Worm (Caenorhabditis elegans) whole organism, L4 larva: Measurements from ENCODE around the gene col-95.

Experiments used
- F10B5.3 ChIP-seq: sonication (generic microtip); optimal IDR thresholded peaks from 2 replicates; lab custom pipeline; 2016; ENCODE audit warnings: mild to moderate bottlenecking, missing genetic modification characterization, missing compliant biosample characterization
- F37D6.2 ChIP-seq: sonication (generic microtip); optimal IDR thresholded peaks from 2 replicates; lab custom pipeline; 2016; ENCODE audit warnings: mild to moderate bottlenecking, missing genetic modification characterization, missing compliant biosample characterization
- F49E8.2 ChIP-seq: sonication (generic microtip); optimal IDR thresholded peaks from 2 replicates; lab custom pipeline; 2016; ENCODE audit warnings: missing compliant biosample characterization, mild to moderate bottlenecking, missing genetic modification characterization, borderline replicate concordance
- T20F7.1 ChIP-seq: fragments of 200-800 bp; sonication (Bioruptor generic); optimal IDR thresholded peaks from 2 replicates; lab custom pipeline; 2018; ENCODE audit warnings: mild to moderate bottlenecking, missing genetic modification characterization, missing compliant biosample characterization
- T26A8.4 ChIP-seq: fragments of 200-800 bp; sonication (Bioruptor generic); IDR thresholded peaks from 2 replicates; pipeline ENCODE4 v1.3.6; 2022; ENCODE audit warnings: missing genetic modification characterization, missing compliant biosample characterization
- Y105C5A.15 ChIP-seq: fragments of 200-800 bp; sonication (Bioruptor generic); IDR thresholded peaks from 2 replicates; pipeline ENCODE4 v1.3.6; 2022; ENCODE audit warnings: missing genetic modification characterization, missing compliant biosample characterization
- Y5F2A.4 ChIP-seq: fragments of 200-800 bp; sonication (Bioruptor generic); optimal IDR thresholded peaks from 2 replicates; lab custom pipeline; 2018; ENCODE audit warnings: mild to moderate bottlenecking, missing genetic modification characterization, missing compliant biosample characterization
- Y75B8A.6 ChIP-seq: fragments of 200-800 bp; sonication (Bioruptor generic); IDR thresholded peaks from 2 replicates; pipeline ENCODE4 v1.3.6; 2022; ENCODE audit warnings: missing genetic modification reagents, missing genetic modification characterization, missing compliant biosample characterization
- ZK337.2 ChIP-seq: fragments of 200-800 bp; sonication (Bioruptor generic); IDR thresholded peaks from 2 replicates; pipeline ENCODE4 v1.3.6; 2022; ENCODE audit warnings: missing genetic modification reagents, missing genetic modification characterization, missing compliant biosample characterization
- aly-2 ChIP-seq: sonication (generic microtip); optimal IDR thresholded peaks from 2 replicates; lab custom pipeline; 2018; ENCODE audit warnings: missing biosample characterization, missing genetic modification characterization
- ama-1 ChIP-seq: fragments of 150-350 bp; optimal IDR thresholded peaks from 2 replicates; lab custom pipeline; 2014; ENCODE audit warnings: inconsistent platforms, mixed read lengths
- ceh-28 ChIP-seq: fragments of 150-350 bp; optimal IDR thresholded peaks from 2 replicates; lab custom pipeline; 2014; ENCODE audit warnings: missing biosample characterization, missing genetic modification reagents, missing genetic modification characterization
- ceh-32 ChIP-seq: sonication (generic microtip); optimal IDR thresholded peaks from 2 replicates; lab custom pipeline; 2016; ENCODE audit warnings: mild to moderate bottlenecking, missing genetic modification characterization, missing compliant biosample characterization; ENCODE audit not compliant: poor library complexity
- ceh-62 ChIP-seq: sonication (generic microtip); optimal IDR thresholded peaks from 2 replicates; lab custom pipeline; 2017; ENCODE audit warnings: missing biosample characterization, missing genetic modification characterization
- cey-2 ChIP-seq: sonication (generic microtip); optimal IDR thresholded peaks from 3 replicates; lab custom pipeline; 2017; ENCODE audit warnings: missing genetic modification characterization, mild to moderate bottlenecking, missing compliant biosample characterization, antibody characterized with exemption, borderline replicate concordance; ENCODE audit not compliant: insufficient read depth
- daf-19 ChIP-seq: fragments of 200-800 bp; sonication (Bioruptor generic); conservative IDR thresholded peaks from 2 replicates; pipeline ENCODE4 v1.3.6; 2022; ENCODE audit warnings: missing genetic modification characterization, missing compliant biosample characterization
- daf-8 ChIP-seq: fragments of 200-800 bp; sonication (Bioruptor generic); IDR thresholded peaks from 2 replicates; pipeline ENCODE4 v1.3.6; 2022; ENCODE audit warnings: missing genetic modification characterization, missing compliant biosample characterization
- dmd-8 ChIP-seq: fragments of 200-800 bp; sonication (Bioruptor generic); IDR thresholded peaks from 2 replicates; pipeline ENCODE4 v1.3.6; 2022; ENCODE audit warnings: missing genetic modification characterization, missing compliant biosample characterization
- duxl-1 ChIP-seq: sonication (generic microtip); optimal IDR thresholded peaks from 2 replicates; lab custom pipeline; 2016; ENCODE audit warnings: mild to moderate bottlenecking, missing genetic modification characterization, moderate library complexity, missing compliant biosample characterization; ENCODE audit not compliant: poor library complexity
- fkh-10 ChIP-seq: fragments of 150-350 bp; optimal IDR thresholded peaks from 2 replicates; lab custom pipeline; 2014; ENCODE audit warnings: missing biosample characterization, missing genetic modification reagents, missing genetic modification characterization
- gei-8 ChIP-seq: fragments of 200-800 bp; sonication (Bioruptor generic); optimal IDR thresholded peaks from 2 replicates; lab custom pipeline; 2018; ENCODE audit warnings: mild to moderate bottlenecking, missing genetic modification characterization, missing compliant biosample characterization
- hif-1 ChIP-seq, 2 experiments: sonication (generic microtip); optimal IDR thresholded peaks; 2 replicates each; lab custom pipeline; 2016 to 2017; ENCODE audit warnings: missing compliant biosample characterization in 2 of 2, missing genetic modification characterization in 2 of 2, missing genetic modification reagents in 2 of 2, missing genotype in 2 of 2, mild to moderate bottlenecking in 1 of 2
- jun-1 ChIP-seq: fragments of 150-350 bp; optimal IDR thresholded peaks from 2 replicates; lab custom pipeline; 2014; ENCODE audit warnings: missing biosample characterization, missing genetic modification reagents, missing genetic modification characterization
- lim-7 ChIP-seq: fragments of 200-800 bp; sonication (Bioruptor generic); IDR thresholded peaks from 2 replicates; pipeline ENCODE4 v1.3.6; 2022; ENCODE audit warnings: missing genetic modification characterization, missing compliant biosample characterization
- lin-13 ChIP-seq: fragments of 150-350 bp; optimal IDR thresholded peaks from 2 replicates; lab custom pipeline; 2014; ENCODE audit warnings: missing biosample characterization, missing genetic modification reagents, missing genetic modification characterization
- lin-29 ChIP-seq: fragments of 200-800 bp; sonication (Bioruptor generic); IDR thresholded peaks from 2 replicates; pipeline ENCODE4 v1.3.6; 2022; ENCODE audit warnings: missing genetic modification reagents, missing genetic modification characterization, missing compliant biosample characterization
- lin-38 ChIP-seq: fragments of 200-800 bp; sonication (Bioruptor generic); IDR thresholded peaks from 2 replicates; pipeline ENCODE4 v1.3.6; 2022; ENCODE audit warnings: missing genetic modification reagents, missing genetic modification characterization, missing compliant biosample characterization
- madf-5 ChIP-seq, 2 experiments: fragments of 200-800 bp; sonication (Bioruptor generic); IDR thresholded peaks; 2 replicates each; pipeline ENCODE4 v1.3.6; 2022; ENCODE audit warnings: missing compliant biosample characterization in 2 of 2, missing genetic modification characterization in 2 of 2
- madf-9 ChIP-seq: fragments of 200-800 bp; sonication (Bioruptor generic); conservative IDR thresholded peaks from 2 replicates; pipeline ENCODE4 v1.3.6; 2022; ENCODE audit warnings: missing genetic modification reagents, missing genetic modification characterization, missing compliant biosample characterization
- mdl-1 ChIP-seq, 2 experiments: fragments of 150-350 bp in 1 of 2; sonication (generic microtip) in 1 of 2; optimal IDR thresholded peaks; 2 replicates each; lab custom pipeline; 2014 to 2017; ENCODE audit warnings: missing biosample characterization in 2 of 2, missing genetic modification characterization in 2 of 2
- mdt-29 ChIP-seq: fragments of 200-800 bp; sonication (Bioruptor generic); IDR thresholded peaks from 2 replicates; pipeline ENCODE4 v1.3.6; 2022; ENCODE audit warnings: missing genetic modification reagents, missing genetic modification characterization, missing compliant biosample characterization
- nhr-102 ChIP-seq: sonication (generic microtip); optimal IDR thresholded peaks from 2 replicates; lab custom pipeline; 2016; ENCODE audit warnings: mild to moderate bottlenecking, missing genetic modification characterization, moderate library complexity, missing compliant biosample characterization
- nhr-111 ChIP-seq: fragments of 200-800 bp; sonication (Bioruptor generic); optimal IDR thresholded peaks from 2 replicates; lab custom pipeline; 2018; ENCODE audit warnings: mild to moderate bottlenecking, missing genetic modification characterization, missing compliant biosample characterization
- nhr-237 ChIP-seq: sonication (generic microtip); optimal IDR thresholded peaks from 2 replicates; lab custom pipeline; 2017; ENCODE audit warnings: missing biosample characterization, missing genetic modification characterization
- pha-4 ChIP-seq, 2 experiments: fragments of 150-350 bp in 1 of 2; fragments of 200-800 bp in 1 of 2; sonication (Bioruptor generic) in 1 of 2; IDR thresholded peaks in 1 of 2; optimal IDR thresholded peaks in 1 of 2; 2 replicates each; pipeline versions ENCODE4 v1.3.6 to Lab custom; 2014 to 2022; ENCODE audit warnings: missing genetic modification characterization in 2 of 2, missing genetic modification reagents in 2 of 2, missing biosample characterization in 1 of 2, missing compliant biosample characterization in 1 of 2
- rbr-2 ChIP-seq: sonication (generic microtip); optimal IDR thresholded peaks from 2 replicates; lab custom pipeline; 2016; ENCODE audit warnings: missing genotype, missing genetic modification characterization, missing compliant biosample characterization
- set-16 ChIP-seq: fragments of 200-800 bp; sonication (Bioruptor generic); IDR thresholded peaks from 2 replicates; pipeline ENCODE4 v1.3.6; 2022; ENCODE audit warnings: missing genetic modification reagents, missing genetic modification characterization, missing compliant biosample characterization
- skn-1 ChIP-seq: fragments of 150-350 bp; optimal IDR thresholded peaks from 2 replicates; lab custom pipeline; 2014; ENCODE audit warnings: missing biosample characterization, missing genetic modification characterization
- snpc-1.2 ChIP-seq: fragments of 200-800 bp; sonication (Bioruptor generic); IDR thresholded peaks from 2 replicates; pipeline ENCODE4 v1.3.6; 2022; ENCODE audit warnings: missing genetic modification reagents, missing genetic modification characterization, missing compliant biosample characterization
- spr-3 ChIP-seq: fragments of 200-800 bp; sonication (Bioruptor generic); optimal IDR thresholded peaks from 2 replicates; lab custom pipeline; 2018; ENCODE audit warnings: mild to moderate bottlenecking, missing genetic modification characterization, missing compliant biosample characterization
- tag-97 ChIP-seq: fragments of 200-800 bp; sonication (Bioruptor generic); IDR thresholded peaks from 2 replicates; pipeline ENCODE4 v1.3.6; 2022; ENCODE audit warnings: missing genetic modification characterization, missing compliant biosample characterization
- unc-130 ChIP-seq: sonication (generic microtip); optimal IDR thresholded peaks from 2 replicates; lab custom pipeline; 2016; ENCODE audit warnings: missing genetic modification reagents, missing genetic modification characterization, missing compliant biosample characterization
- unc-39 ChIP-seq: sonication (generic microtip); optimal IDR thresholded peaks from 2 replicates; lab custom pipeline; 2017; ENCODE audit warnings: missing biosample characterization, missing genetic modification characterization
- zag-1 ChIP-seq: fragments of 150-350 bp; optimal IDR thresholded peaks from 2 replicates; lab custom pipeline; 2014; ENCODE audit warnings: missing biosample characterization, missing genetic modification characterization
- zfp-3 ChIP-seq: fragments of 200-800 bp; sonication (Bioruptor generic); conservative IDR thresholded peaks from 2 replicates; pipeline ENCODE4 v1.3.6; 2022; ENCODE audit warnings: missing genetic modification reagents, missing genetic modification characterization, missing compliant biosample characterization
- ztf-7 ChIP-seq: fragments of 150-350 bp; optimal IDR thresholded peaks from 2 replicates; lab custom pipeline; 2014; ENCODE audit warnings: missing biosample characterization, missing genetic modification characterization

Gene col-95

ce11 chrIII:11703776-11704093 is at the start of gene col-95:
col-95 (plus strand) TSS chrIII:11703994.
- TF ChIP-seq hif-1 (tag; optimal IDR thresholded peaks at IDR 0.05; lab: Kevin White, UChicago) (no peak), lin-29 (GFP tag; lab: Robert Waterston, UW) (no peak), ztf-7 (no peak), Y105C5A.15 (no peak), dmd-8 (GFP tag; lab: Robert Waterston, UW) (no peak), gei-8 (GFP tag; lab: Kevin White, UChicago) (no peak), fkh-10 (GFP tag; lab: Kevin White, UChicago) (no peak), mdl-1 (tag; optimal IDR thresholded peaks at IDR 0.05; lab: Kevin White, UChicago) (no peak), aly-2 (tag; lab: Kevin White, UChicago) (no peak)

DNA sequence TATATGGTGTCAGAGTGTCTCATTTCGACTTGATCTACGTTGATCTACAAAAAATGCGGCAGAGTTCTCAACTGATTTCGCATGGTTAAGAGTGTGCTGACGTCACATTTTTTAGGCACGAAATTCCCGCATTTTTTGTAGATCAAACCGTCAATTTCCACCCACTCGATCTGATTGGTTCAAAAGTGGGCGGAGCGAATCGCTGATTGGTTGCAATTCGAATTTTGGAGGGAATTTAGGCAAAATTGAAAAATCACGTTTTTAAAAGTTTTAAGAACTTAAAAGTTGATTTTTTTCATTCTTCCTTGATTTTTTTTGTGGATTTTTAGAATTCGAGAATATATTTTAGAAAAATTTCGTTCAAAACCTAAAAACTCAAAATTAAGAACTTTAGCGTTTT is 47.4 kb upstream of the col-95 start:
- TF ChIP-seq set-16 (no peak), unc-39 (tag; lab: Kevin White, UChicago) (no peak), nhr-111 (GFP tag; lab: Kevin White, UChicago) (no peak), F49E8.2 (tag; lab: Kevin White, UChicago) (no peak), fkh-10 (GFP tag; lab: Kevin White, UChicago) (no peak), madf-5 (GFP tag; IDR thresholded peaks at IDR 0.05; lab: Robert Waterston, UW) (no peak), aly-2 (tag; lab: Kevin White, UChicago) (no peak), T26A8.4 (GFP tag; lab: Robert Waterston, UW) (no peak), lin-13 (GFP tag; lab: Kevin White, UChicago) (no peak), snpc-1.2 (GFP tag; lab: Robert Waterston, UW) (no peak), skn-1 (no peak), nhr-237 (no peak)

DNA sequence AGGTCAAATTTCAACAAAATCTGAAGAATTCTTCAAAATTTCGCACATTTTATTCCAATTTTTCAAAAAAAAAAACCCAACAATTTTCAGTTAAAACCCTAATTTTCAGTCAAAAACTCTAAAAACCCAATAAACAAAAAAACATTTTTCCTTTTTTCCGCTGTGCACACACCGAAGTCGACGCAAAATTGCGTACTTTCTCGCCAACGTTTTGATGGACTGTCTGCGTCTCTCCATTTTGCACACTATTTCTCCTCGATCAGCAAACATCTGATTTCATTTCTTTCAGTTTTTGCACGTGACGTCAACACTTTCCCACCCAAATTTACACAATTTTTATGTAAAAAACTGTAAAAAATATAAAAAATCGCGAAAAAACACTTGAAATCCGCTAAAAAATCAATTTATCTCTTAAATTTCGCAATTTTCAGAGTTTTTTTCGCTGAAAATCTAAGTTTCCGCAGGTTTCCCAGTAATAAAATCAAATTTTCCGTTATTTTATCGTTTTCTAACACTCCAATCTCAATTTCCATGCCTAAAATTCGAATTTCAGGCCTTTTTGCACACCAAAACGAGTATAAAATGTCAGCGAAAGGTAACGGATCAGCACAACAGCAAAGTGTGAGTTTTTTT is 46.5 kb upstream of the col-95 start, which contains the start of gene crh-1:
Gene crh-1 (plus strand): TSS at position 583 of the 633 bp plus-strand sequence.
- no peak for TF ChIP-seq ceh-32 (tag; lab: Kevin White, UChicago)
- peak; percentile 45 for TF ChIP-seq duxl-1
- TF ChIP-seq zag-1 (tag; lab: Kevin White, UChicago): no peak
- TF ChIP-seq T26A8.4 (GFP tag; lab: Robert Waterston, UW): peak; percentile 52
- TF ChIP-seq F37D6.2 (tag; lab: Kevin White, UChicago): no peak
- TF ChIP-seq cey-2 (tag; lab: Kevin White, UChicago): no peak
- TF ChIP-seq nhr-102 (tag; lab: Kevin White, UChicago): peak; percentile 63
- TF ChIP-seq lin-38 (GFP tag; lab: Robert Waterston, UW): peak; percentile 77
- no peak for TF ChIP-seq T20F7.1
- no peak for TF ChIP-seq snpc-1.2 (GFP tag; lab: Robert Waterston, UW)
- TF ChIP-seq skn-1: no peak
- no peak for TF ChIP-seq ZK337.2
- no peak for TF ChIP-seq ama-1 (lab: Kevin White, UChicago)
- TF ChIP-seq pha-4 (GFP tag; IDR thresholded peaks at IDR 0.05; lab: Robert Waterston, UW): 0 out of 2 replicates have a peak, but pooled peaks have one; percentile 60
- peak; percentile 57 for TF ChIP-seq pha-4 (tag; optimal IDR thresholded peaks at IDR 0.05; lab: Kevin White, UChicago)
- TF ChIP-seq Y105C5A.15: no peak
- no peak for TF ChIP-seq daf-19 (GFP tag; lab: Robert Waterston, UW)
- TF ChIP-seq jun-1 (tag; lab: Kevin White, UChicago): no peak
- TF ChIP-seq daf-8 (GFP tag; lab: Robert Waterston, UW): no peak
- no peak for TF ChIP-seq madf-5 (GFP tag; IDR thresholded peaks at IDR 0.05; lab: Robert Waterston, UW)
- TF ChIP-seq F10B5.3: no peak
- 0 out of 2 replicates have a peak, but pooled peaks have one; percentile 41 for TF ChIP-seq zfp-3
- no peak for TF ChIP-seq aly-2 (tag; lab: Kevin White, UChicago)
- TF ChIP-seq ceh-28 (tag; lab: Kevin White, UChicago): no peak
- TF ChIP-seq lin-13 (GFP tag; lab: Kevin White, UChicago): peak; percentile 69
- no peak for TF ChIP-seq spr-3
- TF ChIP-seq rbr-2 (tag; lab: Kevin White, UChicago): peak; percentile 61
- no peak for TF ChIP-seq unc-130 (GFP tag; lab: Kevin White, UChicago)
- TF ChIP-seq ceh-62: no peak
- TF ChIP-seq tag-97: no peak
- no peak for TF ChIP-seq mdt-29 (GFP tag; lab: Robert Waterston, UW)
- TF ChIP-seq Y5F2A.4 (GFP tag; lab: Kevin White, UChicago): no peak
- no peak for TF ChIP-seq madf-9 (GFP tag; lab: Robert Waterston, UW)
- TF ChIP-seq Y75B8A.6: no peak
- TF ChIP-seq lim-7 (GFP tag; lab: Robert Waterston, UW): no peak
